Worm (Caenorhabditis elegans): ENCODE measurements around the gene M02B1.4.

Gene M02B1.4

DNA sequence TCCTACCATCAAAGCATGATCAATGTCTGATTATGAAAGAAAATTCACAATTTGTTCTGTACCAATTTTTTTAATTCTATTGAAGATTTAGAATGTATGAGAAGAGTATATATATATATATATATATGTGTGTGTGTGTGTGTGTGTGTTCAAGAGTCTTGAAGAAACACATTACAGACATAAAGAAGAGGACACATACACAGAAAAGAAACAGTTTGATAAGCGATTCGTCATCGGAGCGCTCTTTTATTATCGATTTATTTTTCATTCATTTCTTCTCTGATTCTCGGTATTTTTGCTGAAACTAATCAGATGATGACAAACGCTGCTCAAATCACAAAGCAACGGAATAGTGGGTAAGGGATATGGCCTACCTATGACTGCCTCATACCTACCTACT, 31.5 kb downstream of the M02B1.4 start, which contains the start of gene pin-2:
TSS of gene pin-2 (plus strand) at position 227 of the 400 bp plus-strand sequence.
- no peak for TF ChIP-seq Y79H2A.3 (GFP tag; conservative IDR thresholded peaks at IDR 0.05)
- peak; percentile 25 for TF ChIP-seq nhr-80 (tag; optimal IDR thresholded peaks at IDR 0.05)

DNA sequence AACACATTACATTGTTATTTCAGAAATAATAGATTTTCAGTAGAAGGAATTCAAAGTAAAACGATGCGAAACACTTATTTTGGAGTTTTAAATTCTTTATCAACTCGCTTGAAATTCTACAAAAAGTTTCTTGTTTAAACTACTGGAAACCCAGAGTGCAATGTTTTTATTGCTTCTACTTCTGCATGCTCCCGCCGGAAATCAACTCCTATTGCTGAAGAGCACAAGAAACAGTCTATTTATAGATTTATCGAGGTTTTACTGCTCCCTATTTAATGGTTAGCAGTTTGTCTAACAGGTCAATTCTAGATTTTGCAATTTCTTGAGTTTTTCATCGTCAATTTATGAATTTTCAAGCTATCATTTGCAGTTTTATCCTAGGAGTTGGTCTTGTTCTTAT, 32.6 kb downstream of the M02B1.4 start, which contains the start of gene F07C6.6:
TSS of gene F07C6.6 (plus strand) at position 301 of the 400 bp plus-strand sequence.
- TF ChIP-seq aptf-3 (GFP tag; IDR thresholded peaks at IDR 0.05) (no peak), gei-17 (GFP tag; optimal IDR thresholded peaks at IDR 0.05) (no peak), nfya-1 (tag; optimal IDR thresholded peaks at IDR 0.05; ENCODE audit: borderline replicate concordance, insufficient read depth) (no peak), B0336.3 (GFP tag; IDR thresholded peaks at IDR 0.05) (no peak), mes-4 (tag; optimal IDR thresholded peaks at IDR 0.05) (no peak), D2030.7 (GFP tag; IDR thresholded peaks at IDR 0.05) (no peak), mxl-1 (tag; optimal IDR thresholded peaks at IDR 0.05) (no peak), madf-8 (GFP tag; conservative IDR thresholded peaks at IDR 0.05) (no peak), ccch-3 (GFP tag; optimal IDR thresholded peaks at IDR 0.05) (no peak), cebp-1 (GFP tag; IDR thresholded peaks at IDR 0.05) (no peak), cebp-1 (tag; optimal IDR thresholded peaks at IDR 0.05) (no peak)

DNA sequence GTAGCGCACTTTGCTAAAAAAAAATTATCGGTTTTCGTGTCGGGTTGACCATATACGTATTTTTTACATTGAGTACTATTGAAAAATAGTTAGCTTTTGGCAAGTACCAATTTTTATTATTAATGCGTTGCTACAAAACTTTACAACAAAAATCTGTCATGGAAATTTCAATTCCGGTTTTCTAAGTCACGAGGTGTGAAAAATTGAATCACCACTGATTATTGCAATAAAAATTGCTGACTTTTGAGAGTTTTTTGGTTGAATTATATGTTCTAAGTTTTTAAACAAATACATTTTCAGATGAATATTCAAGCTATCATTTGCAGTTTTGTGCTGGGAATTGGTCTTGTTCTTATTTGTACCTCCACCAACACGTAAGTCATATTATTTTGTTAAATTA, 34.2 kb downstream of the M02B1.4 start, which contains the start of gene F07C6.2:
TSS of gene F07C6.2 (plus strand) at position 301 of the 400 bp plus-strand sequence.
- TF ChIP-seq snpc-1.3 (tag; optimal IDR thresholded peaks at IDR 0.05; ENCODE audit: insufficient read depth) (no peak), tlf-1 (GFP tag; optimal IDR thresholded peaks at IDR 0.05) (no peak), ZK185.1 (tag; optimal IDR thresholded peaks at IDR 0.05; ENCODE audit: poor library complexity, severe bottlenecking) (no peak)

DNA sequence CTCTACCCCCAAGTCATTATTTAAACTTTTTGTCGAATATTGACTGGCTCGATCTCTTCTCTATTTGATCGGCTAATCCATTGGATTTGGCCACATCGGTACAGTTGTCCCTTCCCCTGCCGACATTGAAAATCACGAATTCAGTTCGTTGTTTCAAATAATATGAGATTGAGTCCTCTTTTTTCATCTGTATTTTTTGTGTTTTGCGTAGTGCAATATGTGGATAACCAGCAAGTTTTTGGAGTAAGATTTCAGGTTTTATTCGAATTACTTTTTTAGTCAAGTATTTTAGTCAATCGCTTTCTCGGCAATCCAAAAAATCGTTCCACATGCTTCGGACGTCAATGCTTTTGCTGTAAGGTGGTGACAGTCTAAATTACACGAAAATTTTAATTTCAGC, 36.0 kb downstream of the M02B1.4 start, which contains the start of gene F07C6.3:
TSS of gene F07C6.3 (plus strand) at position 148 of the 400 bp plus-strand sequence.
- TF ChIP-seq ceh-100 (GFP tag; IDR thresholded peaks at IDR 0.05) (no peak), ccch-3 (GFP tag; optimal IDR thresholded peaks at IDR 0.05) (no peak), hsf-1 (GFP tag; IDR thresholded peaks at IDR 0.05) (no peak), sptf-2 (GFP tag; optimal IDR thresholded peaks at IDR 0.05) (no peak), mes-4 (tag; optimal IDR thresholded peaks at IDR 0.05) (no peak), nhr-120 (GFP tag; IDR thresholded peaks at IDR 0.05) (no peak), xnd-1 (tag; optimal IDR thresholded peaks at IDR 0.05) (no peak), T26A5.8 (tag; optimal IDR thresholded peaks at IDR 0.05) (no peak), aptf-3 (GFP tag; IDR thresholded peaks at IDR 0.05) (no peak), cebp-1 (GFP tag; IDR thresholded peaks at IDR 0.05) (no peak), cebp-1 (tag; optimal IDR thresholded peaks at IDR 0.05) (no peak), F39B2.1 (GFP tag; IDR thresholded peaks at IDR 0.05) (no peak), somi-1 (GFP tag; optimal IDR thresholded peaks at IDR 0.05) (no peak), hlh-26 (GFP tag; conservative IDR thresholded peaks at IDR 0.05) (no peak)

DNA sequence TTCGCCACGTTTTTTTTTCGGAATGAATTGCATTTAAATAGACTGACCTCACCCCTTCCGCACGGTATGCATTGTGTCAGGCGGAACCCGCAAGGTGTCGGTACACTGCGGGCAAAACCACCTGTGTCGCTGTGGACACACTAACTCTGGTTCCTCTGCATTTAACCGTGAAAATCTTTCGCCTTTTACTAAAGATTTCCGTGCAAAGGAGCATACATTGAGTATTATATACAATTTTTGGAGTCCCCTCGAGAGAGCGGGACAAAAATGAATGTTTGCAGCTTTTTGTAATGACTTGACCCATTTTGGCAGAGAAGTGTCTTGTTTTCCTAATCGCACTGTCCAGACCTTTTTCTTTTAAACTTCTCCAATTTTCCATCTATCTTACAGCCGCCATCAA, 38.1 kb downstream of the M02B1.4 start:
- TF ChIP-seq tbp1 (GFP tag; optimal IDR thresholded peaks at IDR 0.05) (peak; percentile 71), snpc-1.1 (tag; optimal IDR thresholded peaks at IDR 0.05; ENCODE audit: insufficient read depth) (peak; percentile 94), attf-6 (GFP tag; IDR thresholded peaks at IDR 0.05) (peak; percentile 95), snpc-1.3 (tag; optimal IDR thresholded peaks at IDR 0.05; ENCODE audit: insufficient read depth) (peak; percentile 73), snpc-4 (GFP tag; optimal IDR thresholded peaks at IDR 0.05) (peak; percentile 91), snpc-4 (tag; optimal IDR thresholded peaks at IDR 0.05) (peak; percentile 87 to 98 (median 94)), aptf-3 (GFP tag; IDR thresholded peaks at IDR 0.05) (0 out of 2 replicates have a peak, but pooled peaks have one; percentile 52), pbrm-1 (GFP tag; IDR thresholded peaks at IDR 0.05) (peak; percentile 98), hmg-1.2 (GFP tag; IDR thresholded peaks at IDR 0.05) (peak; percentile 94), mcd-1 (GFP tag; IDR thresholded peaks at IDR 0.05) (peak; percentile 50; the same call in 1 of the 2 replicates), him-1 (tag; optimal IDR thresholded peaks at IDR 0.05) (peak; percentile 61), F49E8.2 (tag; optimal IDR thresholded peaks at IDR 0.05; ENCODE audit: insufficient read depth) (peak; percentile 75), xnd-1 (tag; optimal IDR thresholded peaks at IDR 0.05) (peak; percentile 28), athp-1 (tag; optimal IDR thresholded peaks at IDR 0.05) (peak; percentile 8), lsl-1 (GFP tag; optimal IDR thresholded peaks at IDR 0.05) (peak; percentile 56), K11D2.4 (GFP tag; IDR thresholded peaks at IDR 0.05) (peak; percentile 47; the same call in 1 of the 2 replicates), snpc-3.4 (tag; optimal IDR thresholded peaks at IDR 0.05) (peak; percentile 89), Y53G8AR.9 (GFP tag; conservative IDR thresholded peaks at IDR 0.05) (peak; percentile 23; the same call in 1 of the 2 replicates), B0019.2 (GFP tag; conservative IDR thresholded peaks at IDR 0.05) (0 out of 2 replicates have a peak, but pooled peaks have one; percentile 28)
